Fruit fly (Drosophila melanogaster) whole organism, embryonic: ENCODE data around the gene SrpRalpha.

Experiments
- CG5245 ChIP-seq: fragments of 200-800 bp; sonication (Bioruptor generic); optimal IDR thresholded peaks from 3 replicates; lab custom pipeline; 2016; ENCODE audit warnings: missing biosample characterization, missing genetic modification characterization
- CG9876 ChIP-seq: fragments of 200-800 bp; sonication (Bioruptor generic); optimal IDR thresholded peaks from 2 replicates; lab custom pipeline; 2016; ENCODE audit warnings: missing biosample characterization, missing genetic modification characterization
- HLH4C ChIP-seq: fragments of 200-800 bp; sonication (Bioruptor generic); IDR thresholded peaks from 3 replicates; pipeline ENCODE4 v1.3.6; 2022; ENCODE audit warnings: missing biosample characterization, missing genetic modification characterization; ENCODE audit not compliant: partially characterized antibody
- Vsx1 ChIP-seq: fragments of 200-800 bp; sonication (Bioruptor generic); optimal IDR thresholded peaks from 2 replicates; lab custom pipeline; 2017; ENCODE audit warnings: missing biosample characterization, mild to moderate bottlenecking, missing genetic modification characterization, missing genetic modification reagents
- z ChIP-seq: fragments of 200-800 bp; sonication (Bioruptor generic); IDR thresholded peaks from 3 replicates; pipeline ENCODE4 v1.3.6; 2022; ENCODE audit warnings: missing biosample characterization, missing genetic modification characterization

DNA sequence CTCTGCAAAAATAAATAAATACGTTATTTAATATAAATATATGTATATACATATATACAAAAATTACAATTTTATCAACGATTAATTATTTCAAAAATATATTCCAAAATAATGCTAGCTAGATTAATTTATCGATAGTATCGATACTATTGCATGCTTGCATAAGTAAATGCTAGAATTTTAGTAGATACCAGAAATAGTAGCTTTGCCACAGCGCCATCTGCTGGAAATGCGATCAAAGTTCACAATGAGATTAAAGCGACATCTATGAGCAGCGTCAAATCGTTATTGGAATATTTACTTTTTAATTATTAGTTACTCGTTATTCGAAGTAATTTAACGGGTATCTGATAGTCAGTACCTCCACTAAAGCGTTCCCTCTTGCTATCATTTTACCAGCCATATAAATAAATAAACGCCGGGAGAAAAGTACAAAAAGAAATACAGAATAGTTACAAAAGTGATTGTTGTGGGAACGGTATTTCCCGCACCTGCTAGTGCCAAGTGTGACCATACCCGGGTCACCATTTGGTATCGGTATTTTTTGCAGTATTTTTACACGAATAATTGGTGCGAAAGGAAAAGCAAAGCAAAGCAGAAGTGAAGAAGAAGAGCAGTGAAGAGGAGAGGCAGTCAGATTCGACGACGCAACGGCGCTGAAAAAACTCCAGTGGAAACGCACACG is 25.1 kb upstream of the SrpRalpha start, which contains the start of the genes rtv and Dlic:
- no peak for TF ChIP-seq CG9876 (GFP tag; lab: Kevin White, UChicago)
- TF ChIP-seq z (GFP tag; lab: Robert Waterston, UW), result no peak
- TF ChIP-seq Vsx1, result no peak
- peak; percentile 32 for TF ChIP-seq CG5245 (GFP tag; lab: Kevin White, UChicago)
- peak; percentile 62 for TF ChIP-seq HLH4C (GFP tag; lab: Robert Waterston, UW)
